Worm (Caenorhabditis elegans) whole organism, late embryonic: ENCODE results near the gene C50C3.1.

Experiments
- C38D4.7 ChIP-seq: fragments of 200-800 bp; sonication (Bioruptor generic); optimal IDR thresholded peaks from 2 replicates; lab custom pipeline; 2018; ENCODE audit warnings: mild to moderate bottlenecking, missing genetic modification characterization, moderate library complexity, missing compliant biosample characterization
- T23F11.4 ChIP-seq: fragments of 200-800 bp; sonication (Bioruptor generic); optimal IDR thresholded peaks from 2 replicates; lab custom pipeline; 2018; ENCODE audit warnings: mild to moderate bottlenecking, missing genetic modification characterization, missing compliant biosample characterization
- ahr-1 ChIP-seq: sonication (generic microtip); optimal IDR thresholded peaks from 2 replicates; lab custom pipeline; 2016; ENCODE audit warnings: missing genetic modification characterization, missing compliant biosample characterization
- ceh-14 ChIP-seq: sonication (generic microtip); optimal IDR thresholded peaks from 2 replicates; lab custom pipeline; 2016; ENCODE audit warnings: missing genotype, missing genetic modification characterization, missing compliant biosample characterization
- elt-2 ChIP-seq: sonication (generic microtip); optimal IDR thresholded peaks from 2 replicates; lab custom pipeline; 2016; ENCODE audit warnings: missing genetic modification reagents, missing genetic modification characterization, missing compliant biosample characterization
- nfya-1 ChIP-seq: sonication (generic microtip); optimal IDR thresholded peaks from 2 replicates; lab custom pipeline; 2017; ENCODE audit warnings: missing genetic modification characterization, mild to moderate bottlenecking, missing compliant biosample characterization, antibody characterized with exemption, moderate library complexity
- nhr-11 ChIP-seq: fragments of 150-350 bp; optimal IDR thresholded peaks from 2 replicates; lab custom pipeline; 2014; ENCODE audit warnings: missing biosample characterization, missing genetic modification characterization
- odd-2 ChIP-seq: sonication (generic microtip); optimal IDR thresholded peaks from 2 replicates; lab custom pipeline; 2017; ENCODE audit warnings: antibody characterized with exemption, mild to moderate bottlenecking, missing genetic modification characterization, missing compliant biosample characterization
- pax-1 ChIP-seq: fragments of 150-350 bp; optimal IDR thresholded peaks from 2 replicates; lab custom pipeline; 2014; ENCODE audit warnings: missing biosample characterization, missing genetic modification characterization
- sdc-2 ChIP-seq: sonication (generic microtip); optimal IDR thresholded peaks from 2 replicates; lab custom pipeline; 2016; ENCODE audit warnings: missing genotype, missing genetic modification characterization, missing compliant biosample characterization
- tbx-2 ChIP-seq: sonication (generic microtip); optimal IDR thresholded peaks from 2 replicates; lab custom pipeline; 2016; ENCODE audit warnings: missing genetic modification characterization, missing compliant biosample characterization
- tbx-7 ChIP-seq: sonication (generic microtip); optimal IDR thresholded peaks from 2 replicates; lab custom pipeline; 2016; ENCODE audit warnings: missing genotype, missing genetic modification characterization, missing compliant biosample characterization
- zip-5 ChIP-seq: sonication (generic microtip); optimal IDR thresholded peaks from 2 replicates; lab custom pipeline; 2016; ENCODE audit warnings: missing genetic modification characterization, missing compliant biosample characterization

DNA sequence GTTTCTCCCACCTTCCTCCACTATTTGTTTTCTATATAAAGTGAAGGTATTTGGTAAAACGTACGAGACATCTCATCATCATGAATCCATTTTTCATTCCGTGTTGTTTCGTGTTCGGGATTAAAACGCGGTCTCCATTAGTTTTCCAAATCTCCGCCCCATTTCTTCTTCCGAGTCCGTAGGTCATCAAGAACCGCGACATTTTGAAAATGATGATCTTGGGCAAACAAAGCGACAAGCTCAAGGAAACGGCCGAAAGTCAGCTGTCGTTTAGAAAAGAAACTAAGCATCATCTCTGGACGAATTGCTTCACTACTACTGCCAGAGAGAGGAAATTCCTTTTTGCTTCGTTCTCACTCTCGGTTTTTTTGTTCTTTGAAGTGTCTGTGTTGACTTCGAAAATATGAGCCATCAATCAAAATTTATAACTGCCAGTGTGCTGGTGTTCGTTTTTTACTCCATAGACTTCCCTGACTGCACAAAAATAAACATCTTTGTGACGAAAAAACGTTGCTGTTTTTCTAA lies 19.1 kb upstream of the C50C3.1 start:
- no peak for TF ChIP-seq T23F11.4 (GFP tag; lab: Kevin White, UChicago)
- no peak for TF ChIP-seq odd-2
- TF ChIP-seq zip-5 (tag; lab: Kevin White, UChicago) = no peak
- TF ChIP-seq pax-1 = no peak
- TF ChIP-seq tbx-7 (tag; lab: Kevin White, UChicago) = no peak
- no peak for TF ChIP-seq ahr-1 (tag; lab: Kevin White, UChicago)
- no peak for TF ChIP-seq C38D4.7 (GFP tag; lab: Kevin White, UChicago)
- no peak for TF ChIP-seq sdc-2
- TF ChIP-seq tbx-2 (tag; lab: Kevin White, UChicago) = no peak
- TF ChIP-seq ceh-14 (tag; lab: Kevin White, UChicago) = no peak
- no peak for TF ChIP-seq elt-2
- TF ChIP-seq nfya-1 (tag; lab: Kevin White, UChicago) = no peak
- TF ChIP-seq nhr-11 = no peak
